Worm (Caenorhabditis elegans): ENCODE data around the gene H04J21.4.

Gene H04J21.4

ce11 chrIII:2368424-2368823 is at the start of gene H04J21.4:
Gene H04J21.4, minus strand, starts transcription at chrIII:2368524.
- TF ChIP-seq B0310.2 (tag; optimal IDR thresholded peaks at IDR 0.05) (no peak), hnd-1 (tag; optimal IDR thresholded peaks at IDR 0.05) (no peak), ceh-36 (tag; optimal IDR thresholded peaks at IDR 0.05) (no peak), ama-1 (optimal IDR thresholded peaks at IDR 0.05) (no peak), pes-1 (GFP tag; IDR thresholded peaks at IDR 0.05) (no peak), tbx-37 (GFP tag; conservative IDR thresholded peaks at IDR 0.05) (no peak), ceh-13 (GFP tag; optimal IDR thresholded peaks at IDR 0.05) (no peak), tra-4 (tag; optimal IDR thresholded peaks at IDR 0.05) (no peak), tbx-11 (GFP tag; IDR thresholded peaks at IDR 0.05) (no peak)

DNA sequence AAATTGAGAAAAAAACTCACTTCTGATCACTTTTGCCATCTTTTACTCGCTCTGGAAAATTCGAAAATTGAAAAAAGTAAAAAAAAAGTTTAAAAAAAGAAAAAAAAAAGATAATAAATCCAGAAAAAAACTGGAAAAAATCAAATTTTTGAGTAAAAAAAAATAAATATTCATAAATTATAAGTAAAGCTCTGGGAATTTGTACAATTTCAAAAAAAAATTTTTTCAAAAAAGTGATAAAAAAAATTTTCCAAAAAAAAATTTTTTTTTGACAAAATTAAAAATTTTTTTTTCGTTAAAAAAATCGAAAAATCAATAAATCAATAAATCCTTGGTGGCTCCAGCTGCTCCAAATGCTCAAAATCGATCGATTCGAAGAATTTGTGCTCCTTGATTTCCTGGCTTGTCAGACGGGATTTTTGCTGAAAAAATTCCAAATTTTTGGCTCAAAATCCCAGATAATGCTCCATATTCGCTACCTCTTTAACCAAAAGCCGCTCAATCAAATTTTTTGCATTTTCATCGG is 42.7 kb upstream of the H04J21.4 start, which contains the start of gene mrpl-30:
mrpl-30 (minus strand) TSS at position 51 of the 526 bp plus-strand sequence.
- TF ChIP-seq hmbx-1 (tag; optimal IDR thresholded peaks at IDR 0.05) (no peak), B0310.2 (tag; optimal IDR thresholded peaks at IDR 0.05) (no peak), pes-1 (GFP tag; IDR thresholded peaks at IDR 0.05) (no peak), hnd-1 (tag; optimal IDR thresholded peaks at IDR 0.05) (no peak), tbx-11 (GFP tag; IDR thresholded peaks at IDR 0.05) (no peak), aly-1 (tag; optimal IDR thresholded peaks at IDR 0.05) (no peak), hmg-4 (GFP tag; optimal IDR thresholded peaks at IDR 0.05) (no peak), F13C5.2 (tag; optimal IDR thresholded peaks at IDR 0.05) (no peak), sea-1 (GFP tag; conservative IDR thresholded peaks at IDR 0.05) (no peak), ama-1 (optimal IDR thresholded peaks at IDR 0.05) (no peak), ceh-13 (GFP tag; optimal IDR thresholded peaks at IDR 0.05) (no peak), tbx-37 (GFP tag; conservative IDR thresholded peaks at IDR 0.05) (no peak), ceh-36 (tag; optimal IDR thresholded peaks at IDR 0.05) (no peak), scrt-1 (GFP tag; IDR thresholded peaks at IDR 0.05) (no peak), ets-7 (tag; optimal IDR thresholded peaks at IDR 0.05) (no peak), tra-4 (tag; optimal IDR thresholded peaks at IDR 0.05) (no peak), flt-1 (GFP tag; IDR thresholded peaks at IDR 0.05) (no peak)

DNA sequence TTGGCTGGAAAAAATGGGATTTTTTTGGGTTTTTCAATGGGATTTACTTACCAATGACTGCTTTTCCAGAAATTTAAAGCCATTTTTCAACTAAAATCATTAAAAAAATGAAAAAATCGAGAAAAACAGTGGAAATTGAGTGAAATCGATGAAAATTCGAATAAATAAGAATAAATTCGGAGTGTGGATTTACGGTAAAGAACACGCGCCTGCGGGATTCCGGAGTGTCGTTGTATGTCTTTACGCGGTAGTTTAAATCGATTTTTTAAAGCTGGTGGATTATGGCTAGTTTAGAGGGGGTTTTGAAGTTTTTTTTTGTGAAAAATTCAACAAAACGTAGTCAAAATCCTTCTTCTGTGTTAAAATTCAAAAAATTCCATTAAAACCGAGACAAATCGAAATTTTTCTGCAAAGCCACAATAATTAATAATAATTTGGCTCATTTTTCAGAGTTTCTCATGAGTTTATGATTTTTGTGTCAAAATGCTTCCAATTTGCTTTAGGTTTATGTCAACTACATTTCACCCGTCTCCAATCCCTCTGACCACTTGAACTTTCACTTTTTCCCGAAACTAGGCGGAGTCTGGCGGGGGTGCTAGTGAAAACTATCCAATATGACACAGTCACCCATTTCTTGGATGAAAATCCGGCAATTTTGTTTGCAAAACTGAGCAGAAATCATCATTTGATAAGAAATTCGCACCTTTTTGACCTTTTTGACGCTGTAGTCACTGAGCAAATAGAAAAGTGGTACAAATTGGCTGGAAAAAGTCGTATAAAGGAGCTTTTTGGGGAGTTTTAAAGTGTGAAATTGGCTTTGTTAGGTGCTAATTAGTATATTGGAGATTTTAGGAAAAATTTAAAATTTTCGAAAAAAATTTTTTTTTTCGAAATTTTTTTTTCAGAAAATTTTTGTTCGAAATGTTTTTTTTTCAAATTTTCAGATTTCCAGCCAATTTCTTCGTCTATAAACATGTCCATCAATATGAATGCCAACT is 33.1 kb upstream of the H04J21.4 start, which contains the start of the genes cic-1 and strm-1:
cic-1 (minus strand) TSS at position 96 of the 998 bp plus-strand sequence.
strm-1 (plus strand) TSS at position 945 of the 998 bp plus-strand sequence.
- no peak for TF ChIP-seq tbx-37 (GFP tag; conservative IDR thresholded peaks at IDR 0.05)
- TF ChIP-seq F13C5.2 (tag; optimal IDR thresholded peaks at IDR 0.05) = no peak
- no peak for TF ChIP-seq tra-4 (tag; optimal IDR thresholded peaks at IDR 0.05)
- no peak for TF ChIP-seq flt-1 (GFP tag; IDR thresholded peaks at IDR 0.05)
- TF ChIP-seq B0310.2 (tag; optimal IDR thresholded peaks at IDR 0.05) = no peak
- TF ChIP-seq hmbx-1 (tag; optimal IDR thresholded peaks at IDR 0.05) = no peak
- no peak for TF ChIP-seq sea-1 (GFP tag; conservative IDR thresholded peaks at IDR 0.05)
- TF ChIP-seq hnd-1 (tag; optimal IDR thresholded peaks at IDR 0.05) = no peak
- no peak for TF ChIP-seq pes-1 (GFP tag; IDR thresholded peaks at IDR 0.05)
- no peak for TF ChIP-seq ceh-36 (tag; optimal IDR thresholded peaks at IDR 0.05)
- TF ChIP-seq aly-1 (tag; optimal IDR thresholded peaks at IDR 0.05) = no peak
- no peak for TF ChIP-seq scrt-1 (GFP tag; IDR thresholded peaks at IDR 0.05)
- no peak for TF ChIP-seq ceh-13 (GFP tag; optimal IDR thresholded peaks at IDR 0.05)
- no peak for TF ChIP-seq ets-7 (tag; optimal IDR thresholded peaks at IDR 0.05)

- TF ChIP-seq ama-1 (optimal IDR thresholded peaks at IDR 0.05) (no peak), B0310.2 (tag; optimal IDR thresholded peaks at IDR 0.05) (no peak), ceh-13 (GFP tag; optimal IDR thresholded peaks at IDR 0.05) (no peak), tra-4 (tag; optimal IDR thresholded peaks at IDR 0.05) (no peak), tbx-37 (GFP tag; conservative IDR thresholded peaks at IDR 0.05) (no peak), scrt-1 (GFP tag; IDR thresholded peaks at IDR 0.05) (no peak), pes-1 (GFP tag; IDR thresholded peaks at IDR 0.05) (no peak), tbx-11 (GFP tag; IDR thresholded peaks at IDR 0.05) (no peak), hmg-4 (GFP tag; optimal IDR thresholded peaks at IDR 0.05) (no peak), ets-7 (tag; optimal IDR thresholded peaks at IDR 0.05) (no peak), hmbx-1 (tag; optimal IDR thresholded peaks at IDR 0.05) (no peak), F13C5.2 (tag; optimal IDR thresholded peaks at IDR 0.05) (no peak), ceh-36 (tag; optimal IDR thresholded peaks at IDR 0.05) (no peak), aly-1 (tag; optimal IDR thresholded peaks at IDR 0.05) (no peak), flt-1 (GFP tag; IDR thresholded peaks at IDR 0.05) (no peak), sea-1 (GFP tag; conservative IDR thresholded peaks at IDR 0.05) (no peak), hnd-1 (tag; optimal IDR thresholded peaks at IDR 0.05) (no peak)
These were observed 25.4 kb upstream of the H04J21.4 start for ce11 chrIII:2393666-2394154.

DNA sequence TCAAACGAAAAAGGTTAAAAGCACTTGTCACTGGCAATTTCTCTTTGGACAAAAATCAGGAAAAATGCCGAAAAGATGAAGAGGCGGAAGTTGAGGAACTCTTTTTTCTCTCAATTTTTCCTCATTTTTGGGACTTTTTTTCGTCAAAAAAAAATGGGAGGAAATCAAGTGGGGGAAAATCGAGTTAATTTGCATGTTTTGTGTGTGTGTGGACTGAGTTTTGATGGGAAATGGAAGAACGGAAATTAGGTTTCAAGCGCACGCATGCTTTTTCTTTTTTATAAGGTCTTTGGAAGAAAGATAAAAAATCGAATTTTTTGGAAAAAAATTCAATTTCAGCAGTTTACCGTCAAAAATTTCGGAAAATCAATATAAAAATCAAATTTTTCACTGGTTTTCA is 23.4 kb upstream of the H04J21.4 start:
- no peak for TF ChIP-seq scrt-1 (GFP tag; IDR thresholded peaks at IDR 0.05)
- TF ChIP-seq ets-7 (tag; optimal IDR thresholded peaks at IDR 0.05) = no peak
- no peak for TF ChIP-seq F13C5.2 (tag; optimal IDR thresholded peaks at IDR 0.05)
- no peak for TF ChIP-seq ceh-36 (tag; optimal IDR thresholded peaks at IDR 0.05)
- no peak for TF ChIP-seq hmbx-1 (tag; optimal IDR thresholded peaks at IDR 0.05)
- TF ChIP-seq pes-1 (GFP tag; IDR thresholded peaks at IDR 0.05) = no peak
- TF ChIP-seq tbx-11 (GFP tag; IDR thresholded peaks at IDR 0.05) = no peak
- no peak for TF ChIP-seq ama-1 (optimal IDR thresholded peaks at IDR 0.05)
- no peak for TF ChIP-seq ceh-13 (GFP tag; optimal IDR thresholded peaks at IDR 0.05)
- no peak for TF ChIP-seq B0310.2 (tag; optimal IDR thresholded peaks at IDR 0.05)
- TF ChIP-seq hnd-1 (tag; optimal IDR thresholded peaks at IDR 0.05) = no peak
- no peak for TF ChIP-seq flt-1 (GFP tag; IDR thresholded peaks at IDR 0.05)
- no peak for TF ChIP-seq tra-4 (tag; optimal IDR thresholded peaks at IDR 0.05)
- TF ChIP-seq tbx-37 (GFP tag; conservative IDR thresholded peaks at IDR 0.05) = no peak
- no peak for TF ChIP-seq sea-1 (GFP tag; conservative IDR thresholded peaks at IDR 0.05)
- no peak for TF ChIP-seq hmg-4 (GFP tag; optimal IDR thresholded peaks at IDR 0.05)
- TF ChIP-seq aly-1 (tag; optimal IDR thresholded peaks at IDR 0.05) = no peak

DNA sequence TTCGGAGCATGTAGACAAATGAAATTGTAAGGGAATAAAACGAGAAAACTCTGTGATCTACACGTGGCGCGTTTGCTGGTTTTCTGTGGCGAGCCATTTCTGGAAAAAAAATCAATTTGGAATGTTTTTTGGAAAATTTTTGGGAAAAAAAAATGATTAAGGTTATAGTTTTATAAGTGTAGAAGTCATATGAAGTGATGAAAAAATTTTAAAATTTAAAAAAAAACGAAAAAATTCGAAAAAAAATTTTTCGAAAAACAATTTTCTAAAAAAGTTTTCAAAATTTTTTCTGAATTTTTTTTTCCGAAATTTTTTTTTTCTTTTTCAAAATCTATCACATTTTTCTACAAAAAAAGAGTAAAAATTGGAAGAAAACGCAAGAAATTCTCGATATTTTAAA is 18.2 kb upstream of the H04J21.4 start, which contains the start of gene H14E04.3:
H14E04.3 (minus strand) TSS at position 101 of the 400 bp plus-strand sequence.
- TF ChIP-seq ceh-36 (tag; optimal IDR thresholded peaks at IDR 0.05) (no peak), ama-1 (optimal IDR thresholded peaks at IDR 0.05) (no peak), scrt-1 (GFP tag; IDR thresholded peaks at IDR 0.05) (no peak), tbx-37 (GFP tag; conservative IDR thresholded peaks at IDR 0.05) (no peak), pes-1 (GFP tag; IDR thresholded peaks at IDR 0.05) (no peak), hmg-4 (GFP tag; optimal IDR thresholded peaks at IDR 0.05) (no peak), F13C5.2 (tag; optimal IDR thresholded peaks at IDR 0.05) (no peak), sea-1 (GFP tag; conservative IDR thresholded peaks at IDR 0.05) (no peak), flt-1 (GFP tag; IDR thresholded peaks at IDR 0.05) (no peak), ceh-13 (GFP tag; optimal IDR thresholded peaks at IDR 0.05) (no peak)

Data from whole organism, early embryonic.